Worm (Caenorhabditis elegans) whole organism, L4/young adult: ENCODE results near the gene tbb-6.

Source experiments
- W03F9.2 ChIP-seq: fragments of 150-350 bp; optimal IDR thresholded peaks from 2 replicates; lab custom pipeline; 2014; ENCODE audit warnings: missing biosample characterization, missing genetic modification characterization
- dao-5 ChIP-seq: sonication (generic microtip); optimal IDR thresholded peaks from 2 replicates; lab custom pipeline; 2016; ENCODE audit warnings: missing genotype, missing genetic modification characterization, moderate library complexity, missing compliant biosample characterization
- him-1 ChIP-seq: sonication (generic microtip); optimal IDR thresholded peaks from 2 replicates; lab custom pipeline; 2016; ENCODE audit warnings: missing genotype, missing genetic modification reagents, missing genetic modification characterization, missing compliant biosample characterization

DNA sequence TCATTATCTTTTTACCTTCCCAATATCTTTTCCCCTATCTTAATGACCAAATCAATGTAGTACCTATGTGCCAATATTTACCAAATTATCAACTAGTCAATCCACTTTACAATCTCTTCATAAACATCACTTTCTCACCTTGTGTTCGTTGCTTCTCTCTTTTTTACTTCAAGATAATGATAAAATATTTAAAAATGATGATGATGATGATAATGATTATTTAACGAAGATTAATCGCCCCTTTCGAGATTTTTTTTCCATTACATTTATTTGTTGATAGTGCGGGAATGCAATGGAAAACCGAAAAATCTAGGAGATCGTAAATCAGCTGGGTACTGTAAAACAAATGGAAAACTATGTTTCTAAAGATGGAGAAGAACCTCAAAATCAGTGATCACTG, 32.8 kb downstream of the tbb-6 start:
- TF ChIP-seq him-1 (tag; lab: Kevin White, UChicago) (no peak), W03F9.2 (tag; lab: Kevin White, UChicago) (no peak), dao-5 (tag; lab: Kevin White, UChicago) (no peak)
